Fruit fly (Drosophila melanogaster) whole organism, adult: ENCODE measurements around the gene Sws1.

Experiments
- CG11617 ChIP-seq: fragments of 200-800 bp; sonication (Bioruptor generic); optimal IDR thresholded peaks from 2 replicates; lab custom pipeline; 2017; ENCODE audit warnings: mild to moderate bottlenecking, missing biosample characterization, missing genetic modification reagents, missing genetic modification characterization
- CG12768 ChIP-seq: fragments of 200-800 bp; sonication (Bioruptor generic); optimal IDR thresholded peaks from 2 replicates; lab custom pipeline; 2017; ENCODE audit warnings: missing biosample characterization, missing genetic modification characterization, mild to moderate bottlenecking, moderate library complexity, missing genetic modification reagents
- CG14711 ChIP-seq: fragments of 200-800 bp; sonication (Bioruptor generic); optimal IDR thresholded peaks from 2 replicates; lab custom pipeline; 2018; ENCODE audit warnings: missing biosample characterization, mild to moderate bottlenecking, missing genetic modification characterization, moderate library complexity
- CG1620 ChIP-seq: fragments of 200-800 bp; sonication (Bioruptor generic); optimal IDR thresholded peaks from 2 replicates; lab custom pipeline; 2016; ENCODE audit warnings: missing biosample characterization, missing genetic modification characterization
- CG33017 ChIP-seq: fragments of 200-800 bp; sonication (Bioruptor generic); optimal IDR thresholded peaks from 2 replicates; lab custom pipeline; 2018; ENCODE audit warnings: missing biosample characterization, mild to moderate bottlenecking, missing genetic modification characterization, moderate library complexity
- CG5204 ChIP-seq: fragments of 200-800 bp; sonication (Bioruptor generic); optimal IDR thresholded peaks from 2 replicates; lab custom pipeline; 2016; ENCODE audit warnings: missing biosample characterization, missing genetic modification characterization
- CG7045 ChIP-seq: fragments of 200-800 bp; sonication (Bioruptor generic); optimal IDR thresholded peaks from 2 replicates; lab custom pipeline; 2017; ENCODE audit warnings: missing biosample characterization, mild to moderate bottlenecking, missing genetic modification characterization
- CG7101 ChIP-seq: fragments of 200-800 bp; sonication (Bioruptor generic); optimal IDR thresholded peaks from 2 replicates; lab custom pipeline; 2018; ENCODE audit warnings: missing biosample characterization, mild to moderate bottlenecking, missing genetic modification characterization, moderate library complexity
- Clk ChIP-seq: fragments of 200-800 bp; sonication (Bioruptor generic); optimal IDR thresholded peaks from 2 replicates; lab custom pipeline; 2017; ENCODE audit warnings: missing biosample characterization, missing genetic modification characterization
- Crg-1 ChIP-seq: fragments of 200-800 bp; sonication (Bioruptor generic); optimal IDR thresholded peaks from 2 replicates; lab custom pipeline; 2016; ENCODE audit warnings: missing biosample characterization, missing genetic modification characterization
- Hr96 ChIP-seq: fragments of 200-800 bp; sonication (Bioruptor generic); optimal IDR thresholded peaks from 2 replicates; lab custom pipeline; 2016; ENCODE audit warnings: missing biosample characterization, missing genetic modification characterization
- Mnt ChIP-seq: fragments of 200-800 bp; sonication (Bioruptor generic); optimal IDR thresholded peaks from 2 replicates; lab custom pipeline; 2016; ENCODE audit warnings: missing biosample characterization, mild to moderate bottlenecking, missing genetic modification characterization
- bab1 ChIP-seq: fragments of 200-800 bp; sonication (Bioruptor generic); optimal IDR thresholded peaks from 3 replicates; lab custom pipeline; 2019; ENCODE audit warnings: missing biosample characterization, mild to moderate bottlenecking, missing genetic modification characterization, moderate library complexity
- cic ChIP-seq: fragments of 200-800 bp; sonication (Bioruptor generic); optimal IDR thresholded peaks from 2 replicates; lab custom pipeline; 2017; ENCODE audit warnings: missing biosample characterization, mild to moderate bottlenecking, missing genetic modification characterization, moderate library complexity
- cnc ChIP-seq, 2 experiments: fragments of >200 bp; optimal IDR thresholded peaks; 2 replicates each; lab custom pipeline; 2017
- kay ChIP-seq: fragments of 200-800 bp; sonication (Bioruptor generic); peaks from one replicate; lab custom pipeline; 2016; ENCODE audit warnings: missing biosample characterization, missing genetic modification characterization, borderline replicate concordance
- ovo ChIP-seq: fragments of 200-800 bp; sonication (Bioruptor generic); optimal IDR thresholded peaks from 2 replicates; lab custom pipeline; 2016; ENCODE audit warnings: missing biosample characterization, missing genetic modification characterization
- pad ChIP-seq: fragments of 200-800 bp; sonication (Bioruptor generic); optimal IDR thresholded peaks from 3 replicates; lab custom pipeline; 2017; ENCODE audit warnings: missing biosample characterization, missing genetic modification characterization, mild to moderate bottlenecking, moderate library complexity, missing genetic modification reagents
- tj ChIP-seq: fragments of 200-800 bp; sonication (Bioruptor generic); optimal IDR thresholded peaks from 3 replicates; lab custom pipeline; 2017; ENCODE audit warnings: missing biosample characterization, mild to moderate bottlenecking, missing genetic modification characterization, moderate library complexity
- toe ChIP-seq: fragments of 200-800 bp; sonication (Bioruptor generic); optimal IDR thresholded peaks from 2 replicates; lab custom pipeline; 2016; ENCODE audit warnings: missing biosample characterization, missing genetic modification characterization

Sws1 gene

dm6 chr2L:2572937-2573336, 1.9 kb downstream of the Sws1 start, which contains the start of gene Cyp309a2:
Cyp309a2 (minus strand) TSS chr2L:2573037.
- TF ChIP-seq Mnt (GFP tag; lab: Kevin White, UChicago) = no peak
- TF ChIP-seq CG1620 = no peak
- no peak for TF ChIP-seq tj (GFP tag; lab: Kevin White, UChicago)
- no peak for TF ChIP-seq CG7101
- TF ChIP-seq pad (GFP tag; lab: Kevin White, UChicago) = no peak
- TF ChIP-seq Crg-1 (GFP tag; lab: Kevin White, UChicago) = no peak
- no peak for TF ChIP-seq CG7045 (GFP tag; lab: Kevin White, UChicago)
- TF ChIP-seq toe = no peak
- TF ChIP-seq CG11617 (GFP tag; lab: Kevin White, UChicago) = no peak
- TF ChIP-seq CG5204 = no peak
- no peak for TF ChIP-seq CG12768 (GFP tag; lab: Kevin White, UChicago)
- TF ChIP-seq kay (GFP tag; lab: Kevin White, UChicago) = no peak
- no peak for TF ChIP-seq ovo
- TF ChIP-seq Hr96 = no peak
- TF ChIP-seq cic (GFP tag; lab: Kevin White, UChicago) = no peak
- no peak for TF ChIP-seq Clk (GFP tag; lab: Kevin White, UChicago)
- TF ChIP-seq CG33017 (tag; lab: Kevin White, UChicago) = no peak
- TF ChIP-seq cnc (optimal IDR thresholded peaks at IDR 0.05; lab: Kevin White, UChicago) = no peak
- no peak for TF ChIP-seq bab1

- TF ChIP-seq Mnt (GFP tag; lab: Kevin White, UChicago) = no peak
- peak; percentile 2 for TF ChIP-seq CG7045 (GFP tag; lab: Kevin White, UChicago)
- peak; percentile 40 for TF ChIP-seq cic (GFP tag; lab: Kevin White, UChicago)
Observed at dm6 chr2L:2564758-2565157, 10.1 kb downstream of the Sws1 start, which contains the start of gene Cyp309a1. Cyp309a1 (minus strand) TSS chr2L:2564830.

dm6 chr2L:2552725-2553124, 22.1 kb downstream of the Sws1 start, which contains the start of gene CG3515:
CG3515 (minus strand) TSS chr2L:2552825.
- no peak for TF ChIP-seq cic (GFP tag; lab: Kevin White, UChicago)
- TF ChIP-seq CG7101 = no peak
- TF ChIP-seq ovo = no peak
- no peak for TF ChIP-seq Clk (GFP tag; lab: Kevin White, UChicago)
- TF ChIP-seq pad (GFP tag; lab: Kevin White, UChicago) = no peak
- TF ChIP-seq toe = no peak
- no peak for TF ChIP-seq Mnt (GFP tag; lab: Kevin White, UChicago)
- TF ChIP-seq CG33017 (tag; lab: Kevin White, UChicago) = no peak
- no peak for TF ChIP-seq CG12768 (GFP tag; lab: Kevin White, UChicago)
- no peak for TF ChIP-seq CG14711
- TF ChIP-seq CG11617 (GFP tag; lab: Kevin White, UChicago) = no peak
- TF ChIP-seq CG7045 (GFP tag; lab: Kevin White, UChicago) = no peak
- TF ChIP-seq Hr96 = no peak
- no peak for TF ChIP-seq CG5204
- TF ChIP-seq cnc (optimal IDR thresholded peaks at IDR 0.05; lab: Kevin White, UChicago) = no peak
- no peak for TF ChIP-seq kay (GFP tag; lab: Kevin White, UChicago)
- no peak for TF ChIP-seq CG1620
- TF ChIP-seq bab1 = no peak
- no peak for TF ChIP-seq tj (GFP tag; lab: Kevin White, UChicago)

dm6 chr2L:2542491-2542890, 32.4 kb downstream of the Sws1 start:
- TF ChIP-seq CG14711 (no peak), toe (no peak), cnc (optimal IDR thresholded peaks at IDR 0.05; lab: Kevin White, UChicago) (no peak), CG33017 (tag; lab: Kevin White, UChicago) (no peak), CG5204 (no peak), ovo (no peak)

- TF ChIP-seq CG7101 (no peak), CG11617 (GFP tag; lab: Kevin White, UChicago) (no peak), Crg-1 (GFP tag; lab: Kevin White, UChicago) (no peak), cic (GFP tag; lab: Kevin White, UChicago) (no peak), CG7045 (GFP tag; lab: Kevin White, UChicago) (no peak), kay (GFP tag; lab: Kevin White, UChicago) (no peak), bab1 (no peak), pad (GFP tag; lab: Kevin White, UChicago) (no peak), toe (no peak), CG5204 (no peak), tj (GFP tag; lab: Kevin White, UChicago) (no peak), cnc (optimal IDR thresholded peaks at IDR 0.05; lab: Kevin White, UChicago) (no peak), CG12768 (GFP tag; lab: Kevin White, UChicago) (no peak), Mnt (GFP tag; lab: Kevin White, UChicago) (no peak), CG33017 (tag; lab: Kevin White, UChicago) (no peak), Hr96 (no peak), ovo (no peak), CG1620 (no peak)
Observed at dm6 chr2L:2528097-2528496, 46.8 kb downstream of the Sws1 start.
